Worm (Caenorhabditis elegans) whole organism, dauer: ENCODE measurements around the gene mec-10.

ENCODE experiments used
- unc-62 ChIP-seq: sonication (generic microtip); optimal IDR thresholded peaks from 2 replicates; lab custom pipeline; 2017; ENCODE audit warnings: missing biosample characterization, missing genetic modification reagents, missing genetic modification characterization

Gene mec-10

ce11 chrX:8475759-8476228 is 5.7 kb upstream of the mec-10 start, which contains the start of gene nhr-14:
Gene nhr-14 (minus strand): TSS chrX:8476178.
- TF ChIP-seq unc-62: no peak

ce11 chrX:8475142-8475541 is 5.0 kb upstream of the mec-10 start:
- no peak for TF ChIP-seq unc-62

- no peak for TF ChIP-seq unc-62
These were observed 3.4 kb upstream of the mec-10 start for ce11 chrX:8473468-8473867.

- no peak for TF ChIP-seq unc-62
These were observed 6.1 kb downstream of the mec-10 start for ce11 chrX:8463889-8464444.

ce11 chrX:8463085-8463645 is 6.9 kb downstream of the mec-10 start, which contains the start of gene F16F9.4:
Gene F16F9.4 (minus strand): TSS chrX:8463360.
- no peak for TF ChIP-seq unc-62

- no peak for TF ChIP-seq unc-62
These were observed 9.2 kb downstream of the mec-10 start for ce11 chrX:8460958-8461357.

ce11 chrX:8459789-8460188 is 10.3 kb downstream of the mec-10 start:
- no peak for TF ChIP-seq unc-62

- TF ChIP-seq unc-62: no peak
These were observed 12.8 kb downstream of the mec-10 start, which contains the start of gene F16F9.3 for ce11 chrX:8457314-8457713. Gene F16F9.3 (plus strand): TSS chrX:8457614.

- no peak for TF ChIP-seq unc-62
These were observed 14.4 kb downstream of the mec-10 start, which contains the start of gene dpy-6 for ce11 chrX:8455590-8456166. Gene dpy-6 (minus strand): TSS chrX:8455640.

- no peak for TF ChIP-seq unc-62
These were observed 24.0 kb downstream of the mec-10 start, which contains the start of gene F16F9.1 for ce11 chrX:8446108-8446507. Gene F16F9.1 (plus strand): TSS chrX:8446408.

- TF ChIP-seq unc-62: no peak
These were observed 25.2 kb downstream of the mec-10 start for ce11 chrX:8444922-8445321.

- no peak for TF ChIP-seq unc-62
These were observed 29.9 kb downstream of the mec-10 start for ce11 chrX:8440001-8440735.

ce11 chrX:8438756-8439155 is 31.4 kb downstream of the mec-10 start:
- no peak for TF ChIP-seq unc-62

ce11 chrX:8432361-8432760 is 37.8 kb downstream of the mec-10 start, which contains the start of gene kin-9:
Gene kin-9 (plus strand): TSS chrX:8432661.
- no peak for TF ChIP-seq unc-62

ce11 chrX:8429503-8429902 is 40.6 kb downstream of the mec-10 start:
- no peak for TF ChIP-seq unc-62

ce11 chrX:8428319-8428888 is 41.7 kb downstream of the mec-10 start, which contains the start of gene F08F1.3:
Gene F08F1.3 (plus strand): TSS chrX:8428838.
- no peak for TF ChIP-seq unc-62
